Worm (Caenorhabditis elegans) whole organism, L1 larva: ENCODE results near the gene ugt-8.

Source experiments
- aha-1 ChIP-seq: fragments of 150-350 bp; optimal IDR thresholded peaks from 2 replicates; lab custom pipeline; 2014; ENCODE audit warnings: missing biosample characterization, missing genetic modification characterization
- fos-1 ChIP-seq: fragments of 150-350 bp; optimal IDR thresholded peaks from 2 replicates; lab custom pipeline; 2014; ENCODE audit warnings: missing biosample characterization, missing genetic modification characterization
- hlh-4 ChIP-seq: sonication (generic microtip); optimal IDR thresholded peaks from 2 replicates; lab custom pipeline; 2016; ENCODE audit warnings: mild to moderate bottlenecking, missing genetic modification characterization, missing compliant biosample characterization
- lsy-2 ChIP-seq, 2 experiments: fragments of 150-350 bp; optimal IDR thresholded peaks; 2 replicates each; lab custom pipeline; 2014; ENCODE audit warnings: missing biosample characterization in 2 of 2, missing genetic modification characterization in 2 of 2
- mdl-1 ChIP-seq, 2 experiments: fragments of 150-350 bp; optimal IDR thresholded peaks; 2 replicates each; lab custom pipeline; 2014 to 2017; ENCODE audit warnings: missing biosample characterization in 2 of 2, missing genetic modification characterization in 2 of 2, inconsistent platforms in 1 of 2
- nhr-11 ChIP-seq: fragments of 150-350 bp; optimal IDR thresholded peaks from 2 replicates; lab custom pipeline; 2014; ENCODE audit warnings: missing biosample characterization, missing genetic modification characterization
- nhr-19 ChIP-seq: fragments of 200-800 bp; sonication (Bioruptor generic); conservative IDR thresholded peaks from 2 replicates; pipeline ENCODE4 v1.3.6; 2022; ENCODE audit warnings: missing genetic modification characterization, missing compliant biosample characterization
- nhr-77 ChIP-seq: fragments of 150-350 bp; optimal IDR thresholded peaks from 2 replicates; lab custom pipeline; 2014; ENCODE audit warnings: missing biosample characterization, missing genetic modification characterization
- nhr-84 ChIP-seq: sonication (generic microtip); optimal IDR thresholded peaks from 2 replicates; lab custom pipeline; 2017; ENCODE audit warnings: missing biosample characterization, missing genetic modification characterization
- sptf-1 ChIP-seq: fragments of 150-350 bp; optimal IDR thresholded peaks from 2 replicates; lab custom pipeline; 2014; ENCODE audit warnings: missing biosample characterization, missing genetic modification characterization
- tlp-1 ChIP-seq: fragments of 150-350 bp; optimal IDR thresholded peaks from 2 replicates; lab custom pipeline; 2014; ENCODE audit warnings: missing biosample characterization, missing genetic modification characterization
- unc-130 ChIP-seq: fragments of 150-350 bp; optimal IDR thresholded peaks from 2 replicates; lab custom pipeline; 2017; ENCODE audit warnings: missing biosample characterization, missing genetic modification characterization, inconsistent platforms
- ztf-4 ChIP-seq: fragments of 150-350 bp; optimal IDR thresholded peaks from 2 replicates; lab custom pipeline; 2014; ENCODE audit warnings: missing biosample characterization, missing genetic modification characterization

DNA sequence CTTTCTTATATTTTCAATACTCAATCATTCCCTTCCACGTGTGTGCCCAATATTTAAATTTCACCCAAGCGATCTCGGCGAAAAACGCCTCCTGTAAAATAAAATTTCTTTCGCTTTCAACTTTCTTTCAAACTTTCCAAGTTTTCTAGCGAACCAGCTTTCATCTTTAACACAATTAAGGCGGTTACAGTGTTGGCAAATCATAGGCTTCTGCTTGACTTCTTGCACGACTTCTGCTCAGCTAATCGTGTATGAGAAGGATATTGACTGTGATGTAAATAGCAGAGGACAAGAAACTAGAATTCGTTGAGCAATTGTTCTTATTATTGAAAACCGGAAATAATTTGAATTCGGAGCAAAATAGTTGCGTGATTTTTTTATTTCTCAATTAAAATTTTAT, 12.4 kb upstream of the ugt-8 start:
- TF ChIP-seq nhr-77 (no peak), mdl-1 (tag; optimal IDR thresholded peaks at IDR 0.05; lab: Kevin White, UChicago) (no peak), unc-130 (tag; lab: Kevin White, UChicago) (no peak), nhr-84 (tag; lab: Kevin White, UChicago) (no peak), nhr-11 (tag; lab: Kevin White, UChicago) (no peak), aha-1 (tag; lab: Kevin White, UChicago) (no peak), fos-1 (tag; lab: Kevin White, UChicago) (no peak), hlh-4 (tag; lab: Kevin White, UChicago) (no peak), nhr-19 (GFP tag; lab: Robert Waterston, UW) (no peak), ztf-4 (no peak), sptf-1 (tag; lab: Kevin White, UChicago) (no peak), tlp-1 (tag; lab: Kevin White, UChicago) (no peak), lsy-2 (tag; optimal IDR thresholded peaks at IDR 0.05; lab: Kevin White, UChicago) (no peak)
